Fruit fly (Drosophila melanogaster) whole organism, embryonic: ENCODE measurements around the gene GstO3.

Experiments
- Atf-2 ChIP-seq: fragments of 200-800 bp; sonication (Bioruptor generic); optimal IDR thresholded peaks from 2 replicates; lab custom pipeline; 2016; ENCODE audit warnings: missing biosample characterization, missing genetic modification characterization
- B-H2 ChIP-seq: fragments of 200-800 bp; sonication (Bioruptor generic); optimal IDR thresholded peaks from 2 replicates; lab custom pipeline; 2018; ENCODE audit warnings: missing biosample characterization, mild to moderate bottlenecking, missing genetic modification characterization
- BEAF-32 ChIP-seq: fragments of 200-800 bp; sonication (Bioruptor generic); optimal IDR thresholded peaks from 3 replicates; lab custom pipeline; 2017; ENCODE audit warnings: missing biosample characterization, missing genetic modification characterization, mild to moderate bottlenecking, moderate library complexity, missing genetic modification reagents
- Bdp1 ChIP-seq: fragments of 200-800 bp; sonication (Bioruptor generic); optimal IDR thresholded peaks from 3 replicates; lab custom pipeline; 2016; ENCODE audit warnings: missing biosample characterization, missing genetic modification characterization
- CG10654 ChIP-seq: fragments of 200-800 bp; sonication (Bioruptor generic); optimal IDR thresholded peaks from 2 replicates; lab custom pipeline; 2016; ENCODE audit warnings: missing biosample characterization, missing genetic modification characterization
- CG11093 ChIP-seq: fragments of 200-800 bp; sonication (Bioruptor generic); IDR thresholded peaks from 3 replicates; pipeline ENCODE4 v1.3.6; 2022; ENCODE audit warnings: missing biosample characterization, missing genetic modification characterization
- CG12299 ChIP-seq: fragments of 200-800 bp; sonication (Bioruptor generic); optimal IDR thresholded peaks from 2 replicates; lab custom pipeline; 2018; ENCODE audit warnings: missing biosample characterization, mild to moderate bottlenecking, missing genetic modification characterization
- CG12659 ChIP-seq: fragments of 200-800 bp; sonication (Bioruptor generic); optimal IDR thresholded peaks from 3 replicates; lab custom pipeline; 2017; ENCODE audit warnings: mild to moderate bottlenecking, missing biosample characterization, missing genetic modification reagents, missing genetic modification characterization
- CG16813 ChIP-seq: fragments of 200-800 bp; sonication (Bioruptor generic); IDR thresholded peaks from 3 replicates; pipeline ENCODE4 v1.3.6; 2022; ENCODE audit warnings: missing biosample characterization, missing genetic modification characterization; ENCODE audit not compliant: partially characterized antibody
- CG17568 ChIP-seq: fragments of 200-800 bp; sonication (Bioruptor generic); optimal IDR thresholded peaks from 2 replicates; lab custom pipeline; 2018; ENCODE audit warnings: missing biosample characterization, mild to moderate bottlenecking, missing genetic modification characterization, moderate library complexity
- CG18476 ChIP-seq: fragments of 200-800 bp; sonication (Bioruptor generic); optimal IDR thresholded peaks from 2 replicates; lab custom pipeline; 2016; ENCODE audit warnings: missing biosample characterization, mild to moderate bottlenecking, missing genetic modification characterization
- CG18619 ChIP-seq: fragments of 200-800 bp; sonication (Bioruptor generic); optimal IDR thresholded peaks from 3 replicates; lab custom pipeline; 2017; ENCODE audit warnings: missing biosample characterization, mild to moderate bottlenecking, missing genetic modification characterization
- CG33557 ChIP-seq: fragments of 200-800 bp; sonication (Bioruptor generic); optimal IDR thresholded peaks from 2 replicates; lab custom pipeline; 2019; ENCODE audit warnings: missing biosample characterization, mild to moderate bottlenecking, missing genetic modification characterization, moderate library complexity
- CG6175 ChIP-seq: fragments of 200-800 bp; sonication (Bioruptor generic); IDR thresholded peaks from 3 replicates; pipeline ENCODE4 v1.3.6; 2022; ENCODE audit warnings: missing biosample characterization, missing genetic modification characterization
- CG6689 ChIP-seq: fragments of 200-800 bp; sonication (Bioruptor generic); IDR thresholded peaks from 2 replicates; pipeline ENCODE4 v1.3.6; 2022; ENCODE audit warnings: missing biosample characterization, missing genetic modification characterization
- CG7357 ChIP-seq: fragments of 200-800 bp; sonication (Bioruptor generic); IDR thresholded peaks from 3 replicates; pipeline ENCODE4 v1.3.6; 2022; ENCODE audit warnings: missing biosample characterization, missing genetic modification characterization
- CG8388 ChIP-seq: fragments of 200-800 bp; sonication (Bioruptor generic); optimal IDR thresholded peaks from 2 replicates; lab custom pipeline; 2019; ENCODE audit warnings: missing biosample characterization, mild to moderate bottlenecking, missing genetic modification characterization, moderate library complexity
- CG8924 ChIP-seq: fragments of 200-800 bp; optimal IDR thresholded peaks from 3 replicates; lab custom pipeline; 2019; ENCODE audit warnings: missing biosample characterization, mild to moderate bottlenecking, missing genetic modification characterization, moderate library complexity
- CG9437 ChIP-seq: fragments of 200-800 bp; sonication (Bioruptor generic); optimal IDR thresholded peaks from 2 replicates; lab custom pipeline; 2018; ENCODE audit warnings: missing biosample characterization, mild to moderate bottlenecking, missing genetic modification characterization
- Chrac-16 ChIP-seq: fragments of 200-800 bp; sonication (Bioruptor generic); optimal IDR thresholded peaks from 3 replicates; lab custom pipeline; 2016; ENCODE audit warnings: missing biosample characterization, missing genetic modification characterization
- CrebB ChIP-seq: fragments of 200-800 bp; sonication (Bioruptor generic); optimal IDR thresholded peaks from 3 replicates; lab custom pipeline; 2018; ENCODE audit warnings: missing biosample characterization, mild to moderate bottlenecking, missing genetic modification characterization
- Dbx ChIP-seq: fragments of 200-800 bp; sonication (Bioruptor generic); IDR thresholded peaks from 3 replicates; pipeline ENCODE4 v1.3.6; 2022; ENCODE audit warnings: missing biosample characterization, missing genetic modification characterization
- Dp ChIP-seq: fragments of 200-800 bp; sonication (Bioruptor generic); optimal IDR thresholded peaks from 2 replicates; lab custom pipeline; 2018; ENCODE audit warnings: missing biosample characterization, mild to moderate bottlenecking, missing genetic modification characterization, moderate library complexity
- Drgx ChIP-seq: fragments of 200-800 bp; sonication (Bioruptor generic); IDR thresholded peaks from 2 replicates; pipeline ENCODE4 v1.3.6; 2022; ENCODE audit warnings: missing biosample characterization, missing genetic modification characterization
- H2.0 ChIP-seq: fragments of 200-800 bp; sonication (Bioruptor generic); IDR thresholded peaks from 2 replicates; pipeline ENCODE4 v1.3.6; 2022; ENCODE audit warnings: missing biosample characterization, missing genetic modification characterization
- Hr51 ChIP-seq, 2 experiments: fragments of 200-800 bp; sonication (Bioruptor generic); optimal IDR thresholded peaks; 2 replicates in 1 of 2; 3 replicates in 1 of 2; lab custom pipeline; 2016 to 2018; ENCODE audit warnings: missing biosample characterization in 2 of 2, missing genetic modification characterization in 2 of 2, mild to moderate bottlenecking in 1 of 2, moderate library complexity in 1 of 2
- Jarid2 ChIP-seq: fragments of 200-800 bp; sonication (Bioruptor generic); optimal IDR thresholded peaks from 3 replicates; lab custom pipeline; 2017; ENCODE audit warnings: mild to moderate bottlenecking, missing biosample characterization, missing genetic modification reagents, missing genetic modification characterization
- Med ChIP-seq: fragments of 200-800 bp; sonication (Bioruptor generic); peaks from one replicate; lab custom pipeline; 2016; ENCODE audit warnings: missing biosample characterization, missing genetic modification characterization, mild to moderate bottlenecking, inconsistent platforms, moderate library complexity
- Mes4 ChIP-seq: fragments of 200-800 bp; sonication (Bioruptor generic); optimal IDR thresholded peaks from 2 replicates; lab custom pipeline; 2016; ENCODE audit warnings: missing biosample characterization, missing genetic modification characterization
- Pdp1 ChIP-seq, 2 experiments: fragments of 200-800 bp; sonication (Bioruptor generic); optimal IDR thresholded peaks; 3 replicates each; lab custom pipeline; 2016; ENCODE audit warnings: missing biosample characterization in 2 of 2, missing genetic modification characterization in 2 of 2, mild to moderate bottlenecking in 1 of 2, moderate library complexity in 1 of 2
- Sox100B ChIP-seq: fragments of 200-800 bp; sonication (Bioruptor generic); optimal IDR thresholded peaks from 3 replicates; lab custom pipeline; 2018; ENCODE audit warnings: missing biosample characterization, mild to moderate bottlenecking, missing genetic modification characterization
- Spps ChIP-seq: fragments of 200-800 bp; sonication (Bioruptor generic); optimal IDR thresholded peaks from 2 replicates; lab custom pipeline; 2018; ENCODE audit warnings: missing biosample characterization, mild to moderate bottlenecking, missing genetic modification characterization
- Xbp1 ChIP-seq: fragments of 200-800 bp; sonication (Bioruptor generic); optimal IDR thresholded peaks from 3 replicates; lab custom pipeline; 2016; ENCODE audit warnings: missing biosample characterization, mild to moderate bottlenecking, missing genetic modification characterization
- dpn ChIP-seq, 2 experiments: fragments of 200-800 bp; sonication (Bioruptor generic); optimal IDR thresholded peaks; 3 replicates each; lab custom pipeline; 2016; ENCODE audit warnings: missing biosample characterization in 2 of 2, missing genetic modification characterization in 2 of 2
- en ChIP-seq: fragments of 200-800 bp; sonication (Bioruptor generic); optimal IDR thresholded peaks from 2 replicates; lab custom pipeline; 2016; ENCODE audit warnings: missing biosample characterization, missing genetic modification characterization
- grau ChIP-seq: fragments of 200-800 bp; optimal IDR thresholded peaks from 3 replicates; lab custom pipeline; 2019; ENCODE audit warnings: missing biosample characterization, mild to moderate bottlenecking, missing genetic modification characterization, moderate library complexity
- gro ChIP-seq: fragments of 200-800 bp; sonication (Bioruptor generic); optimal IDR thresholded peaks from 2 replicates; lab custom pipeline; 2016; ENCODE audit warnings: missing biosample characterization, missing genetic modification characterization
- hkb ChIP-seq, 2 experiments: fragments of 200-800 bp in 1 of 2; fragments of >200 bp in 1 of 2; sonication (Bioruptor generic) in 1 of 2; IDR thresholded peaks in 1 of 2; optimal IDR thresholded peaks in 1 of 2; 2 replicates each; pipeline versions ENCODE4 v1.3.6 to Lab custom; 2017 to 2022; ENCODE audit warnings: missing biosample characterization in 1 of 2, missing genetic modification characterization in 1 of 2
- nerfin-1 ChIP-seq: fragments of 200-800 bp; sonication (Bioruptor generic); optimal IDR thresholded peaks from 3 replicates; lab custom pipeline; 2019; ENCODE audit warnings: missing biosample characterization, mild to moderate bottlenecking, missing genetic modification characterization, moderate library complexity
- onecut ChIP-seq: fragments of 200-800 bp; sonication (Bioruptor generic); IDR thresholded peaks from 2 replicates; pipeline ENCODE4 v1.3.6; 2022; ENCODE audit warnings: missing biosample characterization, missing genetic modification characterization
- rib ChIP-seq: fragments of 200-800 bp; sonication (Bioruptor generic); IDR thresholded peaks from 2 replicates; pipeline ENCODE4 v1.3.6; 2022; ENCODE audit warnings: missing biosample characterization, missing genetic modification characterization
- sens ChIP-seq: fragments of 200-800 bp; sonication (Bioruptor generic); peaks from one replicate; lab custom pipeline; 2016; ENCODE audit warnings: missing biosample characterization, missing genetic modification characterization
- seq ChIP-seq: fragments of 200-800 bp; sonication (Bioruptor generic); IDR thresholded peaks from 2 replicates; pipeline ENCODE4 v1.3.6; 2022; ENCODE audit warnings: missing biosample characterization, missing genetic modification characterization
- ttk ChIP-seq: fragments of 200-800 bp; sonication (Bioruptor generic); IDR thresholded peaks from 2 replicates; pipeline ENCODE4 v2.1.2; 2022; ENCODE audit warnings: missing biosample characterization, missing genetic modification characterization
- wor ChIP-seq: fragments of 200-800 bp; sonication (Bioruptor generic); IDR thresholded peaks from 2 replicates; pipeline ENCODE4 v1.3.6; 2022; ENCODE audit warnings: missing biosample characterization, missing genetic modification characterization
- z ChIP-seq: fragments of 200-800 bp; sonication (Bioruptor generic); IDR thresholded peaks from 3 replicates; pipeline ENCODE4 v1.3.6; 2022; ENCODE audit warnings: missing biosample characterization, missing genetic modification characterization
- zen2 ChIP-seq: fragments of 200-800 bp; sonication (Bioruptor generic); IDR thresholded peaks from 3 replicates; pipeline ENCODE4 v1.3.6; 2022; ENCODE audit warnings: missing biosample characterization, missing genetic modification characterization; ENCODE audit not compliant: partially characterized antibody
- zfh1 ChIP-seq: fragments of 200-800 bp; sonication (Bioruptor generic); IDR thresholded peaks from 3 replicates; pipeline ENCODE4 v1.3.6; 2022; ENCODE audit warnings: missing biosample characterization, missing genetic modification characterization

The GstO3 gene

dm6 chr3L:8506975-8507441 lies 11.7 kb upstream of the GstO3 start, which contains the start of gene CG43163 (continued):
- peak; percentile 57; the same call in 1 of the 2 replicates for TF ChIP-seq CG6689 (GFP tag; lab: Robert Waterston, UW)
- no peak for TF ChIP-seq ttk (GFP tag; lab: Robert Waterston, UW)
- TF ChIP-seq CG7357 (GFP tag; lab: Robert Waterston, UW): peak; percentile 34; the same call in 1 of the 3 replicates
- peak; percentile 52 for TF ChIP-seq Chrac-16 (GFP tag; lab: Kevin White, UChicago)
- peak; percentile 61; the same call in 1 of the 3 replicates for TF ChIP-seq Dbx (GFP tag; lab: Robert Waterston, UW)
- TF ChIP-seq CrebB (tag; lab: Kevin White, UChicago): peak; percentile 47
- TF ChIP-seq CG17568 (GFP tag; lab: Kevin White, UChicago): no peak
- peak; percentile 3 for TF ChIP-seq gro (GFP tag; lab: Kevin White, UChicago)
- peak; percentile 26 for TF ChIP-seq CG18619 (GFP tag; lab: Kevin White, UChicago)
- TF ChIP-seq rib (GFP tag; lab: Robert Waterston, UW): peak; percentile 41; the same call in 1 of the 2 replicates
- peak; percentile 77 for TF ChIP-seq Jarid2 (GFP tag; lab: Kevin White, UChicago)
- TF ChIP-seq CG8388: peak; percentile 68
- TF ChIP-seq seq (GFP tag; lab: Robert Waterston, UW): no peak
- TF ChIP-seq zen2: no peak
- TF ChIP-seq CG9437 (GFP tag; lab: Kevin White, UChicago): peak; percentile 37
- no peak for TF ChIP-seq z (GFP tag; lab: Robert Waterston, UW)
- TF ChIP-seq H2.0 (GFP tag; lab: Robert Waterston, UW): peak; percentile 43; the same call in 1 of the 2 replicates
- no peak for TF ChIP-seq CG11093

- TF ChIP-seq Mes4 (GFP tag; lab: Kevin White, UChicago) (no peak), nerfin-1 (tag; lab: Kevin White, UChicago) (no peak), Sox100B (GFP tag; lab: Kevin White, UChicago) (no peak), en (no peak), Xbp1 (GFP tag; lab: Kevin White, UChicago) (peak; percentile 27), B-H2 (GFP tag; lab: Kevin White, UChicago) (no peak), onecut (no peak), Hr51 (GFP tag; optimal IDR thresholded peaks at IDR 0.05; lab: Kevin White, UChicago) (peak in 1 of 2 experiments; percentile 32), CG9437 (GFP tag; lab: Kevin White, UChicago) (peak; percentile 78), CG33557 (GFP tag; lab: Kevin White, UChicago) (no peak), CG18476 (GFP tag; lab: Kevin White, UChicago) (no peak), BEAF-32 (GFP tag; lab: Kevin White, UChicago) (peak; percentile 36), CG6175 (no peak), dpn (GFP tag; optimal IDR thresholded peaks at IDR 0.05; lab: Kevin White, UChicago) (peak in 1 of 2 experiments; percentile 25), grau (tag; lab: Kevin White, UChicago) (peak; percentile 26), hkb (optimal IDR thresholded peaks at IDR 0.05; lab: Kevin White, UChicago) (no peak), hkb (GFP tag; IDR thresholded peaks at IDR 0.05; lab: Robert Waterston, UW) (peak; percentile 18; the same call in 1 of the 2 replicates), Spps (tag; lab: Kevin White, UChicago) (peak; percentile 31), CG8924 (tag; lab: Kevin White, UChicago) (peak; percentile 16), Bdp1 (no peak), zfh1 (GFP tag; lab: Robert Waterston, UW) (0 out of 3 replicates have a peak, but pooled peaks have one; percentile 20), CG12659 (GFP tag; lab: Kevin White, UChicago) (peak; percentile 57), CG16813 (GFP tag; lab: Robert Waterston, UW) (no peak), Drgx (no peak), Atf-2 (GFP tag; lab: Kevin White, UChicago) (no peak), wor (GFP tag; lab: Robert Waterston, UW) (no peak), Dp (GFP tag; lab: Kevin White, UChicago) (peak; percentile 60), CG12299 (tag; lab: Kevin White, UChicago) (no peak), Med (peak; percentile 61), CG17568 (GFP tag; lab: Kevin White, UChicago) (no peak), Pdp1 (GFP tag; optimal IDR thresholded peaks at IDR 0.05; lab: Kevin White, UChicago) (peak in 1 of 2 experiments; percentile 7), sens (GFP tag; lab: Kevin White, UChicago) (peak; percentile 71), CG10654 (GFP tag; lab: Kevin White, UChicago) (peak; percentile 4)
Observed at dm6 chr3L:8509567-8510109, 9.0 kb upstream of the GstO3 start, which contains the start of the genes ZC3H3 and Pus7. Gene ZC3H3 (minus strand): TSS chr3L:8509763. Gene Pus7 (plus strand): TSS chr3L:8510003.
